Fruit fly (Drosophila melanogaster): ENCODE results near the gene CG11841.

CG11841 gene

dm6 chr3R:29038960-29039581 is 11.8 kb upstream of the CG11841 start, which contains the start of the genes Slu7 and Pkc98E:
Slu7 (minus strand) TSS chr3R:29039071.
Pkc98E (plus strand) TSS chr3R:29039156.
- TF ChIP-seq dmrt93B (GFP tag; optimal IDR thresholded peaks at IDR 0.05) = peak; percentile 52
- TF ChIP-seq OdsH (GFP tag; optimal IDR thresholded peaks at IDR 0.05) = peak; percentile 49
- TF ChIP-seq lola (GFP tag; optimal IDR thresholded peaks at IDR 0.05) = no peak
- peak; percentile 58 for TF ChIP-seq Sp1 (GFP tag; optimal IDR thresholded peaks at IDR 0.05)
- TF ChIP-seq jim (GFP tag; optimal IDR thresholded peaks at IDR 0.05) = no peak
- peak; percentile 3 to 79 for TF ChIP-seq foxo (GFP tag; optimal IDR thresholded peaks at IDR 0.05)
- no peak for TF ChIP-seq Hr78 (GFP tag; optimal IDR thresholded peaks at IDR 0.05)
- TF ChIP-seq psq (GFP tag; optimal IDR thresholded peaks at IDR 0.05) = peak; percentile 18
- TF ChIP-seq fru (GFP tag; optimal IDR thresholded peaks at IDR 0.05) = peak; percentile 64
- peak; percentile 22 for TF ChIP-seq Myc (optimal IDR thresholded peaks at IDR 0.05)
- TF ChIP-seq Hr83 (GFP tag; optimal IDR thresholded peaks at IDR 0.05; ENCODE audit: poor library complexity, severe bottlenecking) = peak; percentile 91
- TF ChIP-seq sv (GFP tag; optimal IDR thresholded peaks at IDR 0.05) = peak; percentile 6
- no peak for TF ChIP-seq pan (optimal IDR thresholded peaks at IDR 0.05)
- TF ChIP-seq CG9705 (GFP tag; optimal IDR thresholded peaks at IDR 0.05) = peak; percentile 56
- peak; percentile 76 for TF ChIP-seq rgr (GFP tag; optimal IDR thresholded peaks at IDR 0.05)
- peak; percentile 57 for TF ChIP-seq ey (GFP tag; optimal IDR thresholded peaks at IDR 0.05)
- no peak for TF ChIP-seq Vsx2 (GFP tag; optimal IDR thresholded peaks at IDR 0.05; ENCODE audit: partially characterized antibody)
- no peak for TF ChIP-seq Rel (GFP tag; optimal IDR thresholded peaks at IDR 0.05)
- TF ChIP-seq Rel (tag; optimal IDR thresholded peaks at IDR 0.05) = peak; percentile 39
- TF ChIP-seq HLH106 (tag; optimal IDR thresholded peaks at IDR 0.05) = peak; percentile 45
- TF ChIP-seq CG32264 (GFP tag; optimal IDR thresholded peaks at IDR 0.05) = peak; percentile 62
- peak; percentile 85 for TF ChIP-seq h (GFP tag; optimal IDR thresholded peaks at IDR 0.05)
- peak; percentile 75 for TF ChIP-seq br (GFP tag; optimal IDR thresholded peaks at IDR 0.05)
- TF ChIP-seq Hnf4 (GFP tag; optimal IDR thresholded peaks at IDR 0.05) = peak; percentile 87
- TF ChIP-seq GATAd (GFP tag; optimal IDR thresholded peaks at IDR 0.05) = peak; percentile 51
- TF ChIP-seq Jra (GFP tag; optimal IDR thresholded peaks at IDR 0.05) = peak; percentile 55
- TF ChIP-seq woc (GFP tag; optimal IDR thresholded peaks at IDR 0.05) = peak; percentile 18
- peak; percentile 18 for TF ChIP-seq dsf (GFP tag; optimal IDR thresholded peaks at IDR 0.05; ENCODE audit: borderline replicate concordance)
- TF ChIP-seq Abd-B (GFP tag; optimal IDR thresholded peaks at IDR 0.05) = no peak
- peak; percentile 73 for TF ChIP-seq N (GFP tag; optimal IDR thresholded peaks at IDR 0.05)
- no peak for TF ChIP-seq usp (GFP tag; optimal IDR thresholded peaks at IDR 0.05)
- TF ChIP-seq Dif (GFP tag; optimal IDR thresholded peaks at IDR 0.05; ENCODE audit: partially characterized antibody) = no peak
- TF ChIP-seq sage (GFP tag; optimal IDR thresholded peaks at IDR 0.05) = peak; percentile 76
- TF ChIP-seq Mio (GFP tag; optimal IDR thresholded peaks at IDR 0.05) = peak; percentile 58
- TF ChIP-seq dl (GFP tag; optimal IDR thresholded peaks at IDR 0.05; ENCODE audit: insufficient read depth in 1 of 2, partially characterized antibody in 2 of 2) = no peak
- no peak for TF ChIP-seq brk (GFP tag; optimal IDR thresholded peaks at IDR 0.05)

dm6 chr3R:29039704-29040430 is 11.0 kb upstream of the CG11841 start:
- TF ChIP-seq dsf (GFP tag; optimal IDR thresholded peaks at IDR 0.05; ENCODE audit: borderline replicate concordance) = no peak
- no peak for TF ChIP-seq CrebA (GFP tag; optimal IDR thresholded peaks at IDR 0.05; ENCODE audit: borderline replicate concordance)
- no peak for TF ChIP-seq GATAd (GFP tag; optimal IDR thresholded peaks at IDR 0.05)
- no peak for TF ChIP-seq HLH106 (tag; optimal IDR thresholded peaks at IDR 0.05)
- TF ChIP-seq sage (GFP tag; optimal IDR thresholded peaks at IDR 0.05) = no peak
- no peak for TF ChIP-seq Dif (GFP tag; optimal IDR thresholded peaks at IDR 0.05; ENCODE audit: partially characterized antibody)
- no peak for TF ChIP-seq br (GFP tag; optimal IDR thresholded peaks at IDR 0.05)
- no peak for TF ChIP-seq N (GFP tag; optimal IDR thresholded peaks at IDR 0.05)
- TF ChIP-seq dl (GFP tag; optimal IDR thresholded peaks at IDR 0.05; ENCODE audit: insufficient read depth in 1 of 2, partially characterized antibody in 2 of 2) = no peak
- no peak for TF ChIP-seq jim (GFP tag; optimal IDR thresholded peaks at IDR 0.05)
- peak; percentile 69 for TF ChIP-seq rgr (GFP tag; optimal IDR thresholded peaks at IDR 0.05)
- TF ChIP-seq dmrt93B (GFP tag; optimal IDR thresholded peaks at IDR 0.05) = no peak
- no peak for TF ChIP-seq brk (GFP tag; optimal IDR thresholded peaks at IDR 0.05)
- peak; percentile 43 for TF ChIP-seq Hr83 (GFP tag; optimal IDR thresholded peaks at IDR 0.05; ENCODE audit: poor library complexity, severe bottlenecking)
- peak; percentile 28 for TF ChIP-seq Sp1 (GFP tag; optimal IDR thresholded peaks at IDR 0.05)
- TF ChIP-seq Hnf4 (GFP tag; optimal IDR thresholded peaks at IDR 0.05) = peak; percentile 56
- no peak for TF ChIP-seq usp (GFP tag; optimal IDR thresholded peaks at IDR 0.05)
- peak; percentile 52 for TF ChIP-seq Jra (GFP tag; optimal IDR thresholded peaks at IDR 0.05)
- TF ChIP-seq woc (GFP tag; optimal IDR thresholded peaks at IDR 0.05) = no peak
- TF ChIP-seq foxo (GFP tag; optimal IDR thresholded peaks at IDR 0.05) = peak in 1 of 2 experiments; percentile 61
- no peak for TF ChIP-seq Rel (GFP tag; optimal IDR thresholded peaks at IDR 0.05)
- no peak for TF ChIP-seq Rel (tag; optimal IDR thresholded peaks at IDR 0.05)
- TF ChIP-seq Dfd (GFP tag; optimal IDR thresholded peaks at IDR 0.05) = no peak
- TF ChIP-seq pan (optimal IDR thresholded peaks at IDR 0.05) = no peak
- no peak for TF ChIP-seq Mio (GFP tag; optimal IDR thresholded peaks at IDR 0.05)
- TF ChIP-seq h (GFP tag; optimal IDR thresholded peaks at IDR 0.05) = peak; percentile 64
- no peak for TF ChIP-seq lola (GFP tag; optimal IDR thresholded peaks at IDR 0.05)
- TF ChIP-seq tai (GFP tag; optimal IDR thresholded peaks at IDR 0.05) = no peak
- TF ChIP-seq CG9705 (GFP tag; optimal IDR thresholded peaks at IDR 0.05) = peak; percentile 3
- no peak for TF ChIP-seq Abd-B (GFP tag; optimal IDR thresholded peaks at IDR 0.05)
- peak; percentile 14 for TF ChIP-seq sv (GFP tag; optimal IDR thresholded peaks at IDR 0.05)
- no peak for TF ChIP-seq Vsx2 (GFP tag; optimal IDR thresholded peaks at IDR 0.05; ENCODE audit: partially characterized antibody)
- no peak for TF ChIP-seq OdsH (GFP tag; optimal IDR thresholded peaks at IDR 0.05)
- TF ChIP-seq Hr78 (GFP tag; optimal IDR thresholded peaks at IDR 0.05) = no peak
- TF ChIP-seq Myc (optimal IDR thresholded peaks at IDR 0.05) = peak; percentile 5
- no peak for TF ChIP-seq psq (GFP tag; optimal IDR thresholded peaks at IDR 0.05)
- TF ChIP-seq CG32264 (GFP tag; optimal IDR thresholded peaks at IDR 0.05) = no peak
- peak; percentile 53 for TF ChIP-seq fru (GFP tag; optimal IDR thresholded peaks at IDR 0.05)
- TF ChIP-seq ey (GFP tag; optimal IDR thresholded peaks at IDR 0.05) = peak; percentile 49
